Worm (Caenorhabditis elegans) whole organism, L2 larva: ENCODE results near the gene lin-22.

Experiments used
- egl-27 ChIP-seq: sonication (generic microtip); optimal IDR thresholded peaks from 3 replicates; lab custom pipeline; 2017; ENCODE audit warnings: missing biosample characterization, missing genetic modification reagents, missing genetic modification characterization
- nhr-11 ChIP-seq: fragments of 150-350 bp; optimal IDR thresholded peaks from 2 replicates; lab custom pipeline; 2014; ENCODE audit warnings: missing biosample characterization, missing genetic modification characterization
- skn-1 ChIP-seq: sonication (generic microtip); optimal IDR thresholded peaks from 2 replicates; lab custom pipeline; 2017; ENCODE audit warnings: missing biosample characterization, missing genetic modification characterization
- ztf-11 ChIP-seq: sonication (generic microtip); optimal IDR thresholded peaks from 2 replicates; lab custom pipeline; 2017; ENCODE audit warnings: missing biosample characterization, missing genetic modification characterization

DNA sequence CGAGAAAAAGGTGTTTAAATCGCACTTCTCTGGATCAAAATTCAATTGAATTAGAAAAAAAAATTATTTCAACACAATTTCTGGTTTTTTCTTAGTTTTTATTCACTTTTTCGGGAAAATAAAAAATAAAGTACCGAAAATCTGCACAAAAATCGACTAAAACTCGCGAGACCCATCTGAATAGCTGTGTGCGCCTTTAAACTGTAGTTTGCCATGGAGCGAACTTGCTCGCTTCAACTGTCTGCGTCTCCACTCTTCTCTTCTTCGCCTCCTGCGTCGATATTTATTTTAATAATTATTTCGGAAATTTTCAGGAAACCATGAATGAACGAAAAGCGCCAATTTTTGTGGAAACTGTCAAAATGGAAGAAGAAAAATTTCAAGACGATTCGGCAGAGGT, 36.3 kb downstream of the lin-22 start:
- TF ChIP-seq skn-1 (tag; lab: Kevin White, UChicago) (no peak), ztf-11 (tag; lab: Kevin White, UChicago) (no peak), nhr-11 (tag; lab: Kevin White, UChicago) (no peak), egl-27 (tag; lab: Kevin White, UChicago) (no peak)
